Worm (Caenorhabditis elegans) whole organism, midembryonic: ENCODE data around the gene clec-170.

Experiments used
- T22C8.4 ChIP-seq: fragments of 200-800 bp; sonication (Bioruptor generic); IDR thresholded peaks from 2 replicates; pipeline ENCODE4 v1.3.6; 2022; ENCODE audit warnings: missing genetic modification characterization, missing compliant biosample characterization
- cog-1 ChIP-seq: sonication (generic microtip); optimal IDR thresholded peaks from 2 replicates; lab custom pipeline; 2016; ENCODE audit warnings: missing genetic modification characterization, missing compliant biosample characterization
- flt-1 ChIP-seq: fragments of 200-800 bp; sonication (Bioruptor generic); IDR thresholded peaks from 2 replicates; pipeline ENCODE4 v1.3.6; 2022; ENCODE audit warnings: missing genetic modification characterization, missing compliant biosample characterization
- klf-2 ChIP-seq: fragments of 200-800 bp; sonication (Bioruptor generic); conservative IDR thresholded peaks from 2 replicates; pipeline ENCODE4 v1.3.6; 2022; ENCODE audit warnings: missing genetic modification reagents, missing genetic modification characterization, missing compliant biosample characterization
- med-1 ChIP-seq: sonication (generic microtip); optimal IDR thresholded peaks from 2 replicates; lab custom pipeline; 2017; ENCODE audit warnings: missing genetic modification characterization, mild to moderate bottlenecking, missing compliant biosample characterization, antibody characterized with exemption, missing genetic modification reagents; ENCODE audit not compliant: insufficient read depth
- ref-1 ChIP-seq: fragments of 200-800 bp; sonication (Bioruptor generic); conservative IDR thresholded peaks from 2 replicates; pipeline ENCODE4 v1.3.6; 2022; ENCODE audit warnings: missing genetic modification reagents, missing genetic modification characterization, missing compliant biosample characterization
- tab-1 ChIP-seq: fragments of 200-800 bp; sonication (Bioruptor generic); IDR thresholded peaks from 2 replicates; pipeline ENCODE4 v1.3.6; 2022; ENCODE audit warnings: missing genetic modification characterization, missing compliant biosample characterization
- ztf-23 ChIP-seq: fragments of 200-800 bp; sonication (Bioruptor generic); IDR thresholded peaks from 2 replicates; pipeline ENCODE4 v1.3.6; 2022; ENCODE audit warnings: missing genetic modification reagents, missing genetic modification characterization, missing compliant biosample characterization
- ztf-29 ChIP-seq: fragments of 200-800 bp; sonication (Bioruptor generic); IDR thresholded peaks from 2 replicates; pipeline ENCODE4 v1.3.6; 2022; ENCODE audit warnings: missing genetic modification reagents, missing genetic modification characterization, missing compliant biosample characterization

The clec-170 gene

ce11 chrIV:1266724-1267123, at the start of gene clec-170:
clec-170 (plus strand) TSS chrIV:1266866.
- TF ChIP-seq klf-2 (GFP tag; lab: Robert Waterston, UW) (no peak), ref-1 (GFP tag; lab: Robert Waterston, UW) (no peak), med-1 (no peak), T22C8.4 (GFP tag; lab: Robert Waterston, UW) (no peak), tab-1 (GFP tag; lab: Robert Waterston, UW) (no peak), flt-1 (GFP tag; lab: Robert Waterston, UW) (no peak)

ce11 chrIV:1221167-1221566, 45.5 kb upstream of the clec-170 start, which contains the start of gene W09G12.10:
W09G12.10 (minus strand) TSS chrIV:1221287.
- no peak for TF ChIP-seq klf-2 (GFP tag; lab: Robert Waterston, UW)
- TF ChIP-seq flt-1 (GFP tag; lab: Robert Waterston, UW) = no peak
- no peak for TF ChIP-seq cog-1 (tag; lab: Kevin White, UChicago)
- no peak for TF ChIP-seq ztf-29 (GFP tag; lab: Robert Waterston, UW)
- no peak for TF ChIP-seq ref-1 (GFP tag; lab: Robert Waterston, UW)
- TF ChIP-seq T22C8.4 (GFP tag; lab: Robert Waterston, UW) = no peak
- TF ChIP-seq med-1 = no peak
- no peak for TF ChIP-seq ztf-23 (GFP tag; lab: Robert Waterston, UW)
- no peak for TF ChIP-seq tab-1 (GFP tag; lab: Robert Waterston, UW)

- TF ChIP-seq ref-1 (GFP tag; lab: Robert Waterston, UW) (no peak), cog-1 (tag; lab: Kevin White, UChicago) (no peak), ztf-29 (GFP tag; lab: Robert Waterston, UW) (no peak), klf-2 (GFP tag; lab: Robert Waterston, UW) (no peak), tab-1 (GFP tag; lab: Robert Waterston, UW) (no peak), flt-1 (GFP tag; lab: Robert Waterston, UW) (no peak), med-1 (no peak), ztf-23 (GFP tag; lab: Robert Waterston, UW) (no peak), T22C8.4 (GFP tag; lab: Robert Waterston, UW) (no peak)
These were observed 41.9 kb upstream of the clec-170 start for ce11 chrIV:1224781-1225180.

- no peak for TF ChIP-seq klf-2 (GFP tag; lab: Robert Waterston, UW)
- TF ChIP-seq tab-1 (GFP tag; lab: Robert Waterston, UW) = no peak
- TF ChIP-seq ztf-23 (GFP tag; lab: Robert Waterston, UW) = no peak
- TF ChIP-seq cog-1 (tag; lab: Kevin White, UChicago) = no peak
- no peak for TF ChIP-seq ztf-29 (GFP tag; lab: Robert Waterston, UW)
- TF ChIP-seq T22C8.4 (GFP tag; lab: Robert Waterston, UW) = no peak
- no peak for TF ChIP-seq med-1
- no peak for TF ChIP-seq ref-1 (GFP tag; lab: Robert Waterston, UW)
- TF ChIP-seq flt-1 (GFP tag; lab: Robert Waterston, UW) = no peak
These were observed 41.0 kb upstream of the clec-170 start, which contains the start of gene W09G12.8 for ce11 chrIV:1225596-1226232. W09G12.8 (plus strand) TSS chrIV:1226182.

- TF ChIP-seq ztf-23 (GFP tag; lab: Robert Waterston, UW) = no peak
- no peak for TF ChIP-seq tab-1 (GFP tag; lab: Robert Waterston, UW)
- TF ChIP-seq T22C8.4 (GFP tag; lab: Robert Waterston, UW) = no peak
- TF ChIP-seq ref-1 (GFP tag; lab: Robert Waterston, UW) = no peak
- no peak for TF ChIP-seq cog-1 (tag; lab: Kevin White, UChicago)
- no peak for TF ChIP-seq klf-2 (GFP tag; lab: Robert Waterston, UW)
- no peak for TF ChIP-seq med-1
- no peak for TF ChIP-seq ztf-29 (GFP tag; lab: Robert Waterston, UW)
- TF ChIP-seq flt-1 (GFP tag; lab: Robert Waterston, UW) = no peak
These were observed 38.0 kb upstream of the clec-170 start, which contains the start of gene W09G12.7 for ce11 chrIV:1228675-1229130. W09G12.7 (plus strand) TSS chrIV:1229080.

- TF ChIP-seq ztf-29 (GFP tag; lab: Robert Waterston, UW) (no peak), med-1 (no peak), klf-2 (GFP tag; lab: Robert Waterston, UW) (no peak), tab-1 (GFP tag; lab: Robert Waterston, UW) (no peak), cog-1 (tag; lab: Kevin White, UChicago) (no peak), ref-1 (GFP tag; lab: Robert Waterston, UW) (no peak), flt-1 (GFP tag; lab: Robert Waterston, UW) (no peak), ztf-23 (GFP tag; lab: Robert Waterston, UW) (no peak), T22C8.4 (GFP tag; lab: Robert Waterston, UW) (no peak)
These were observed 35.1 kb upstream of the clec-170 start, which contains the start of gene W09G12.6 for ce11 chrIV:1231589-1231988. W09G12.6 (plus strand) TSS chrIV:1231889.

- TF ChIP-seq T22C8.4 (GFP tag; lab: Robert Waterston, UW) (no peak), klf-2 (GFP tag; lab: Robert Waterston, UW) (no peak), ztf-29 (GFP tag; lab: Robert Waterston, UW) (no peak), ref-1 (GFP tag; lab: Robert Waterston, UW) (no peak), med-1 (no peak), cog-1 (tag; lab: Kevin White, UChicago) (no peak), tab-1 (GFP tag; lab: Robert Waterston, UW) (no peak), flt-1 (GFP tag; lab: Robert Waterston, UW) (no peak), ztf-23 (GFP tag; lab: Robert Waterston, UW) (no peak)
These were observed 34.1 kb upstream of the clec-170 start for ce11 chrIV:1232419-1233145.

ce11 chrIV:1234780-1235179, 31.9 kb upstream of the clec-170 start:
- TF ChIP-seq ref-1 (GFP tag; lab: Robert Waterston, UW) = no peak
- peak; percentile 56 for TF ChIP-seq T22C8.4 (GFP tag; lab: Robert Waterston, UW)
- TF ChIP-seq med-1 = no peak
